Worm (Caenorhabditis elegans) whole organism, young adult: ENCODE measurements around the gene gid-2.

Experiments
- F22D6.2 ChIP-seq: sonication (generic microtip); optimal IDR thresholded peaks from 2 replicates; lab custom pipeline; 2016; ENCODE audit warnings: mild to moderate bottlenecking, missing genetic modification characterization, missing compliant biosample characterization
- cebp-1 ChIP-seq, 2 experiments: fragments of 200-800 bp in 1 of 2; sonication (Bioruptor generic) in 1 of 2; sonication (generic microtip) in 1 of 2; IDR thresholded peaks in 1 of 2; optimal IDR thresholded peaks in 1 of 2; 2 replicates each; pipeline versions ENCODE4 v1.3.6 to Lab custom; 2017 to 2022; ENCODE audit warnings: missing compliant biosample characterization in 2 of 2, missing genetic modification characterization in 2 of 2, mild to moderate bottlenecking in 1 of 2, missing genetic modification reagents in 1 of 2, moderate library complexity in 1 of 2
- egrh-3 ChIP-seq: fragments of 200-800 bp; sonication (Bioruptor generic); IDR thresholded peaks from 2 replicates; pipeline ENCODE4 v1.3.6; 2022; ENCODE audit warnings: missing genetic modification reagents, missing genetic modification characterization, missing compliant biosample characterization
- lsl-1 ChIP-seq: fragments of 200-800 bp; sonication (Bioruptor generic); optimal IDR thresholded peaks from 2 replicates; lab custom pipeline; 2018; ENCODE audit warnings: mild to moderate bottlenecking, missing genetic modification characterization, moderate library complexity, missing compliant biosample characterization
- madf-6 ChIP-seq: fragments of 200-800 bp; sonication (Bioruptor generic); IDR thresholded peaks from 2 replicates; pipeline ENCODE4 v1.3.6; 2022; ENCODE audit warnings: missing genetic modification reagents, missing genetic modification characterization, missing compliant biosample characterization
- madf-8 ChIP-seq: fragments of 200-800 bp; sonication (Bioruptor generic); conservative IDR thresholded peaks from 2 replicates; pipeline ENCODE4 v1.3.6; 2022; ENCODE audit warnings: missing genetic modification reagents, missing genetic modification characterization, missing compliant biosample characterization
- mcd-1 ChIP-seq: fragments of 200-800 bp; sonication (Bioruptor generic); IDR thresholded peaks from 2 replicates; pipeline ENCODE4 v1.3.6; 2022; ENCODE audit warnings: missing genetic modification reagents, missing genetic modification characterization, missing compliant biosample characterization
- pha-4 ChIP-seq: fragments of 150-350 bp; sonication (generic microtip); optimal IDR thresholded peaks from 2 replicates; lab custom pipeline; 2014; ENCODE audit warnings: missing biosample characterization, missing genetic modification reagents, missing genetic modification characterization
- sea-2 ChIP-seq: fragments of 200-800 bp; sonication (Bioruptor generic); IDR thresholded peaks from 2 replicates; pipeline ENCODE4 v1.3.6; 2022; ENCODE audit warnings: missing genetic modification characterization, missing compliant biosample characterization
- unc-130 ChIP-seq: sonication (generic microtip); optimal IDR thresholded peaks from 2 replicates; lab custom pipeline; 2016; ENCODE audit warnings: missing genetic modification reagents, missing genetic modification characterization, missing compliant biosample characterization

DNA sequence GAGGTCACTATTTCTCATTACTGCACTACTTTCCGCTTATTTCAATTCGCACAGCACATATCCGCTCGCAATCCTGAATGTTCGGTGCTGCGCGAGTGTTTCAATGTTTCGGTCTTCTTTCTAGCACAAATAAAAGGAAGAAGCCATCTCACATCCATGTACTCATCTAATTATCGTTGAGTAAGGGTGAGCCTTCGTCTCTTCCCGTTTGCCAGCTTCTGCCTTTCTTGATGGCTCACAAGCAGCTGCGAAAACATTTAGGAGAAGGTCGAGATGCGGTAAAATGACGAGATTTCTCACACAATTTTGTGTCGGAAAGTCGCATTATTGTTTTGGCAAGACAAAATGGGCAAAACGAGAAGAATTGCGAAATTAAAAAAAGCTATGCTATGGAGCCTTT lies 16.2 kb upstream of the gid-2 start:
- no peak for TF ChIP-seq lsl-1
- TF ChIP-seq mcd-1 (GFP tag; lab: Robert Waterston, UW): no peak
- no peak for TF ChIP-seq pha-4 (tag; lab: Kevin White, UChicago)
- no peak for TF ChIP-seq F22D6.2 (tag; lab: Kevin White, UChicago)
- TF ChIP-seq cebp-1 (GFP tag; IDR thresholded peaks at IDR 0.05; lab: Robert Waterston, UW): no peak
- TF ChIP-seq cebp-1 (tag; optimal IDR thresholded peaks at IDR 0.05; lab: Kevin White, UChicago): peak; percentile 10
- no peak for TF ChIP-seq unc-130
- TF ChIP-seq sea-2: no peak
- TF ChIP-seq egrh-3 (GFP tag; lab: Robert Waterston, UW): no peak
- no peak for TF ChIP-seq madf-8 (GFP tag; lab: Robert Waterston, UW)
- TF ChIP-seq madf-6 (GFP tag; lab: Robert Waterston, UW): no peak
